Worm (Caenorhabditis elegans) whole organism, L1 larva: ENCODE data around the gene nlp-3.
A peak's percentile ranks its signal among the peaks of the same experiment; 100 is the strongest.

Experiments used
- C16A3.4 ChIP-seq: fragments of 150-350 bp; optimal IDR thresholded peaks from 2 replicates; lab custom pipeline; 2014; ENCODE audit warnings: missing biosample characterization, missing genetic modification characterization
- Y116A8C.19 ChIP-seq: sonication (generic microtip); optimal IDR thresholded peaks from 2 replicates; lab custom pipeline; 2016; ENCODE audit warnings: missing compliant biosample characterization, missing genetic modification characterization, borderline replicate concordance
- ceh-82 ChIP-seq, 3 experiments: fragments of 150-350 bp in 1 of 3; sonication (generic microtip) in 2 of 3; optimal IDR thresholded peaks; 2 replicates each; lab custom pipeline; 2014 to 2017; ENCODE audit warnings: missing biosample characterization in 3 of 3, missing genetic modification characterization in 3 of 3
- elt-2 ChIP-seq: sonication (generic microtip); optimal IDR thresholded peaks from 2 replicates; lab custom pipeline; 2016; ENCODE audit warnings: missing genetic modification characterization, mild to moderate bottlenecking, inconsistent platforms, missing compliant biosample characterization, missing genetic modification reagents
- elt-3 ChIP-seq, 6 experiments: fragments of 150-350 bp in 1 of 6; sonication (generic microtip); optimal IDR thresholded peaks; 2 replicates each; lab custom pipeline; 2017 to 2018; ENCODE audit warnings: missing biosample characterization in 6 of 6, missing genetic modification characterization in 6 of 6, inconsistent platforms in 1 of 6
- ets-5 ChIP-seq: fragments of 200-800 bp; sonication (Bioruptor generic); IDR thresholded peaks from 2 replicates; pipeline ENCODE4 v1.3.6; 2022; ENCODE audit warnings: missing genetic modification characterization, missing compliant biosample characterization
- fos-1 ChIP-seq: fragments of 150-350 bp; optimal IDR thresholded peaks from 2 replicates; lab custom pipeline; 2014; ENCODE audit warnings: missing biosample characterization, missing genetic modification characterization
- grh-1 ChIP-seq: fragments of 200-800 bp; sonication (Bioruptor generic); IDR thresholded peaks from 2 replicates; pipeline ENCODE4 v1.3.6; 2022; ENCODE audit warnings: missing genetic modification reagents, missing genetic modification characterization, missing compliant biosample characterization
- jun-1 ChIP-seq: fragments of 150-350 bp; optimal IDR thresholded peaks from 2 replicates; lab custom pipeline; 2014; ENCODE audit warnings: missing biosample characterization, missing genetic modification reagents, missing genetic modification characterization
- lin-14 ChIP-seq: fragments of 200-800 bp; sonication (Bioruptor generic); optimal IDR thresholded peaks from 2 replicates; lab custom pipeline; 2018; ENCODE audit warnings: mild to moderate bottlenecking, missing genetic modification characterization, moderate library complexity, missing compliant biosample characterization
- lin-15B ChIP-seq: fragments of 150-350 bp; sonication (generic microtip); optimal IDR thresholded peaks from 3 replicates; lab custom pipeline; 2014; ENCODE audit warnings: missing biosample characterization, missing genetic modification characterization
- lir-3 ChIP-seq: sonication (generic microtip); optimal IDR thresholded peaks from 2 replicates; lab custom pipeline; 2016; ENCODE audit warnings: mild to moderate bottlenecking, missing genetic modification characterization, moderate library complexity, missing compliant biosample characterization; ENCODE audit not compliant: poor library complexity
- mdl-1 ChIP-seq, 2 experiments: fragments of 150-350 bp; optimal IDR thresholded peaks; 2 replicates each; lab custom pipeline; 2014 to 2017; ENCODE audit warnings: missing biosample characterization in 2 of 2, missing genetic modification characterization in 2 of 2, inconsistent platforms in 1 of 2
- mep-1 ChIP-seq: fragments of 150-350 bp; optimal IDR thresholded peaks from 2 replicates; lab custom pipeline; 2014; ENCODE audit warnings: missing biosample characterization, missing genetic modification characterization
- nhr-20 ChIP-seq: sonication (generic microtip); optimal IDR thresholded peaks from 2 replicates; lab custom pipeline; 2016; ENCODE audit warnings: mild to moderate bottlenecking, missing genetic modification characterization, missing compliant biosample characterization
- nhr-47 ChIP-seq: sonication (generic microtip); optimal IDR thresholded peaks from 2 replicates; lab custom pipeline; 2016; ENCODE audit warnings: mild to moderate bottlenecking, missing genetic modification characterization, moderate library complexity, missing compliant biosample characterization
- nhr-76 ChIP-seq: sonication (generic microtip); optimal IDR thresholded peaks from 2 replicates; lab custom pipeline; 2017; ENCODE audit warnings: missing biosample characterization, missing genetic modification characterization
- nhr-77 ChIP-seq: fragments of 150-350 bp; optimal IDR thresholded peaks from 2 replicates; lab custom pipeline; 2014; ENCODE audit warnings: missing biosample characterization, missing genetic modification characterization
- pag-3 ChIP-seq: sonication (generic microtip); optimal IDR thresholded peaks from 2 replicates; lab custom pipeline; 2017; ENCODE audit warnings: missing genetic modification characterization, mild to moderate bottlenecking, missing compliant biosample characterization, antibody characterized with exemption, borderline replicate concordance; ENCODE audit not compliant: insufficient read depth
- snpc-4 ChIP-seq: fragments of 150-350 bp; optimal IDR thresholded peaks from 2 replicates; lab custom pipeline; 2014; ENCODE audit warnings: missing biosample characterization, missing genetic modification characterization
- tbx-2 ChIP-seq: sonication (generic microtip); optimal IDR thresholded peaks from 2 replicates; lab custom pipeline; 2016; ENCODE audit warnings: missing genetic modification characterization, missing compliant biosample characterization
- unc-30 ChIP-seq: sonication (generic microtip); optimal IDR thresholded peaks from 2 replicates; lab custom pipeline; 2017; ENCODE audit warnings: missing biosample characterization, missing genetic modification characterization
- unc-86 ChIP-seq: sonication (generic microtip); optimal IDR thresholded peaks from 2 replicates; lab custom pipeline; 2016; ENCODE audit warnings: missing genetic modification characterization, missing compliant biosample characterization
- xbp-1 ChIP-seq: sonication (generic microtip); optimal IDR thresholded peaks from 2 replicates; lab custom pipeline; 2016; ENCODE audit warnings: missing genetic modification characterization, missing compliant biosample characterization
- zip-4 ChIP-seq: fragments of 200-800 bp; sonication (Bioruptor generic); optimal IDR thresholded peaks from 2 replicates; lab custom pipeline; 2018; ENCODE audit warnings: mild to moderate bottlenecking, missing genetic modification characterization, moderate library complexity, missing compliant biosample characterization
- ztf-4 ChIP-seq: fragments of 150-350 bp; optimal IDR thresholded peaks from 2 replicates; lab custom pipeline; 2014; ENCODE audit warnings: missing biosample characterization, missing genetic modification characterization

Gene nlp-3

DNA sequence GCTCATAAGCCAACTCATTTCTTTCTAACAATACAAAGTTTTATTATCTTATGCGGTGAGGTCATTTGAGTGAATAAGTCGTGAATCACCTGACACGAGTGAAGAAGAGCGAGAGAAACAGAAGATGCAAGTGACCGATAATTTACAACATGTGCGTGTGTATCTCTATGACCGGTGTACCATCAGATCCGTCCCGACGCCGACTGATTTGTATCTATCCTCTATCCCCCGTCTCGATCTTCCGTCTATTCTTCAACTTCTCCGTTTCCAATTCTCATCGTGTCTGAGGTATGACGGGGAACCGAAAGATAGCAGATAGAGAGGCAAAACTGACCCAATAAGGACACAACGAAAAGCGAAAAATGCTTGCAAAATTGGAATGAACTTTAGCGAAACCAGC, 36.8 kb downstream of the nlp-3 start, which contains the start of gene F09A5.3 (continued):
- peak; percentile 86 for TF ChIP-seq lin-14 (GFP tag; lab: Kevin White, UChicago)
- no peak for TF ChIP-seq nhr-76 (tag; lab: Kevin White, UChicago)
- no peak for TF ChIP-seq fos-1
- no peak for TF ChIP-seq Y116A8C.19
- peak; percentile 47 for TF ChIP-seq lir-3 (tag; lab: Kevin White, UChicago)
- no peak for TF ChIP-seq xbp-1 (tag; lab: Kevin White, UChicago)
- TF ChIP-seq tbx-2 (tag; lab: Kevin White, UChicago): no peak
- peak; percentile 55 for TF ChIP-seq ztf-4 (tag; lab: Kevin White, UChicago)

DNA sequence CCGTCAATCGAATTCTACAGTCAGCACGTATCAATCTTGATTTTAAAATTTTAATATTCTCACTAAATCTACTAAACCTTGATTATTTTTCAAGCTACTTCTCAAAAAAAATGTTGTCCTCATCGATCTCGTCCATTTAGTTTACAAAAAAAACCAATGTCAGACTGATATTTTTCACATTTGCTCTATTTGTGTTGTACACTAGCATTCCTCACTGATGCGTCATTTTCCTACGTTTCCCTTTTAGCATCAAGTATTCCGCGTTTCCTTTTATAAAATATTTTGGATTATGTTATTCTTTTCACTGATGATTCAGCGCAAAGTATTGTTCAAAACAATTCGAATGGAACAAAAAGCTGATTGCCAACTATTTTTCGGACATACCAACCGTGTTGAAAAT, 38.8 kb downstream of the nlp-3 start, which contains the start of gene ttr-34:
ttr-34 (plus strand) TSS at position 301 of the 400 bp plus-strand sequence.
- TF ChIP-seq nhr-77 (no peak), lin-14 (GFP tag; lab: Kevin White, UChicago) (no peak)

DNA sequence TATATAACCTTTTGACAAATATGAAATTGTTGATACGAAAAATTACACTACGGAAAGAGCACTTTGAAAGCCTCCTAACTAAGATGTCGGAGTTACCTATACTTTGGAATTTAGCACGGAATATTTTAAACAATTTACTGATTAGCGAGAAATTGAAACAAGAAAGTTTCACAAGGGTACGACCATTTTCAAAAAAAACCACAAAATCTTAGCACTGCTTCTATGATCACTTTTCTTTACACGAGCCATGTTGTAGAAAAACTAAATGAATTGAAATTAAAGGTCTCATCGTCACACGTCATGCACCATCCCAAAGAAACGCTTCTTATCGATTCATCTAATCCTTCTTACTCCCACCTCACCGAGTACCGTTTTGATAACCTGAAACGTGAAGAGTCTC, 43.4 kb downstream of the nlp-3 start, which contains the start of gene F09A5.2:
F09A5.2 (plus strand) TSS at position 301 of the 400 bp plus-strand sequence.
- TF ChIP-seq grh-1 (GFP tag; lab: Robert Waterston, UW): no peak
- TF ChIP-seq nhr-20 (tag; lab: Kevin White, UChicago): no peak
- TF ChIP-seq pag-3 (tag; lab: Kevin White, UChicago): no peak
- TF ChIP-seq nhr-77: no peak
- no peak for TF ChIP-seq C16A3.4 (tag; lab: Kevin White, UChicago)
- peak; percentile 27 for TF ChIP-seq elt-2 (tag; lab: Kevin White, UChicago)
- no peak for TF ChIP-seq elt-3 (tag; optimal IDR thresholded peaks at IDR 0.05; lab: Kevin White, UChicago)

DNA sequence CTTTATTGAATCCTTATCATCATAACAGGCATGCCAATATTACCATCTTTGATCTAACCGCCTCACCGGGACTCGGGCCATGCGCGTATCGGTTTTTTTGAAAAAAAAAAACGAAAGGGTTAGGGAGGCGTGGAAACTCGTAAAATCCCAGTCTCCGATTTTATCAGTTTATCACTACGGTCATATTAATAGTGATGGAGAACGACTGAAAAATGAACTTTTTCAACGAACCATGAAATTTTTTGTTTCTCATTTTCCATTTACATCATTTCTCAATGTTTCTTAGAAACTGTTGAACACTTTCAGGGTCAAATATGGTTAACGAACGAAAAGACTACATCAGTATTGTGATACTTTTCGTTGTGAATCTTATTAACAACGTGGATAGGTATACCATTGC, 48.3 kb downstream of the nlp-3 start, which contains the start of gene spin-3:
spin-3 (plus strand) TSS at position 301 of the 400 bp plus-strand sequence.
- TF ChIP-seq elt-3 (tag; optimal IDR thresholded peaks at IDR 0.05; lab: Kevin White, UChicago) (no peak), mdl-1 (tag; optimal IDR thresholded peaks at IDR 0.05; lab: Kevin White, UChicago) (no peak), ceh-82 (tag; optimal IDR thresholded peaks at IDR 0.05; lab: Kevin White, UChicago) (no peak), lin-15B (tag; lab: Kevin White, UChicago) (no peak), lir-3 (tag; lab: Kevin White, UChicago) (no peak), jun-1 (no peak), unc-30 (tag; lab: Kevin White, UChicago) (no peak), unc-86 (no peak), snpc-4 (tag; lab: Kevin White, UChicago) (no peak), zip-4 (no peak), tbx-2 (tag; lab: Kevin White, UChicago) (no peak), mep-1 (tag; lab: Kevin White, UChicago) (no peak), nhr-47 (tag; lab: Kevin White, UChicago) (no peak), ets-5 (GFP tag; lab: Robert Waterston, UW) (no peak)
- TF ChIP-seq, all 84 proteins: peak for 0
